Fruit fly (Drosophila melanogaster) ovary, adult (tissue): ENCODE measurements around the gene Nup358.

Source experiments
- CG17801 ChIP-seq: fragments of 200-800 bp; optimal IDR thresholded peaks from 2 replicates; lab custom pipeline; 2019; ENCODE audit warnings: missing biosample characterization, mild to moderate bottlenecking, missing genetic modification characterization, moderate library complexity; ENCODE audit not compliant: partially characterized antibody

Gene Nup358

dm6 chr3R:25305822-25306544, 56.8 kb downstream of the Nup358 start:
- TF ChIP-seq CG17801 (GFP tag; lab: Kevin White, UChicago) = no peak

- TF ChIP-seq CG17801 (GFP tag; lab: Kevin White, UChicago) = no peak
Observed at dm6 chr3R:25308228-25308627, 59.1 kb downstream of the Nup358 start, which contains the start of gene CG10550. TSS of gene CG10550 (minus strand) at chr3R:25308391.
